Fruit fly (Drosophila melanogaster) whole organism, embryonic: ENCODE measurements around the gene UGP.
A peak's percentile ranks its signal among the peaks of the same experiment; 100 is the strongest.

Experiments
- ATbp ChIP-seq: fragments of 200-800 bp; sonication (Bioruptor generic); optimal IDR thresholded peaks from 2 replicates; lab custom pipeline; 2017; ENCODE audit warnings: missing biosample characterization, mild to moderate bottlenecking, missing genetic modification characterization, missing genetic modification reagents
- Abd-B ChIP-seq: fragments of 200-800 bp; sonication (Bioruptor generic); optimal IDR thresholded peaks from 2 replicates; lab custom pipeline; 2018; ENCODE audit warnings: missing biosample characterization, mild to moderate bottlenecking, missing genetic modification characterization, moderate library complexity
- Asciz ChIP-seq: fragments of 200-800 bp; sonication (Bioruptor generic); optimal IDR thresholded peaks from 2 replicates; lab custom pipeline; 2017; ENCODE audit warnings: missing biosample characterization, mild to moderate bottlenecking, missing genetic modification characterization, missing genetic modification reagents
- Bteb2 ChIP-seq: fragments of 200-800 bp; sonication (Bioruptor generic); optimal IDR thresholded peaks from 2 replicates; lab custom pipeline; 2016; ENCODE audit warnings: missing biosample characterization, missing genetic modification characterization
- CG11398 ChIP-seq: fragments of 200-800 bp; sonication (Bioruptor generic); optimal IDR thresholded peaks from 2 replicates; lab custom pipeline; 2016; ENCODE audit warnings: missing biosample characterization, missing genetic modification characterization
- CG12071 ChIP-seq: fragments of 200-800 bp; sonication (Bioruptor generic); optimal IDR thresholded peaks from 3 replicates; lab custom pipeline; 2018; ENCODE audit warnings: missing biosample characterization, mild to moderate bottlenecking, missing genetic modification characterization
- CG1647 ChIP-seq: fragments of 200-800 bp; sonication (Bioruptor generic); optimal IDR thresholded peaks from 3 replicates; lab custom pipeline; 2016; ENCODE audit warnings: missing biosample characterization, missing genetic modification characterization
- CG2199 ChIP-seq: fragments of 200-800 bp; sonication (Bioruptor generic); IDR thresholded peaks from 3 replicates; pipeline ENCODE4 v1.3.6; 2022; ENCODE audit warnings: missing biosample characterization, missing genetic modification characterization
- CG2202 ChIP-seq: fragments of 200-800 bp; sonication (Bioruptor generic); optimal IDR thresholded peaks from 2 replicates; lab custom pipeline; 2018; ENCODE audit warnings: missing biosample characterization, mild to moderate bottlenecking, missing genetic modification characterization
- CG2712 ChIP-seq: fragments of 200-800 bp; optimal IDR thresholded peaks from 3 replicates; lab custom pipeline; 2019; ENCODE audit warnings: missing biosample characterization, mild to moderate bottlenecking, missing genetic modification characterization, moderate library complexity
- CG30403 ChIP-seq: fragments of 200-800 bp; sonication (Bioruptor generic); optimal IDR thresholded peaks from 3 replicates; lab custom pipeline; 2016; ENCODE audit warnings: missing biosample characterization, missing genetic modification characterization
- CG32767 ChIP-seq: fragments of 200-800 bp; sonication (Bioruptor generic); IDR thresholded peaks from 2 replicates; pipeline ENCODE4 v1.3.6; 2022; ENCODE audit warnings: missing biosample characterization, missing genetic modification characterization
- CG42726 ChIP-seq: fragments of 200-800 bp; sonication (Bioruptor generic); IDR thresholded peaks from 2 replicates; pipeline ENCODE4 v1.3.6; 2022; ENCODE audit warnings: missing biosample characterization, missing genetic modification characterization; ENCODE audit not compliant: partially characterized antibody
- CG43689 ChIP-seq: fragments of 200-800 bp; sonication (Bioruptor generic); IDR thresholded peaks from 2 replicates; pipeline ENCODE4 v1.3.6; 2022; ENCODE audit warnings: missing biosample characterization, missing genetic modification characterization
- CG6765 ChIP-seq: fragments of 200-800 bp; sonication (Bioruptor generic); optimal IDR thresholded peaks from 3 replicates; lab custom pipeline; 2017; ENCODE audit warnings: missing biosample characterization, mild to moderate bottlenecking, missing genetic modification characterization
- CG6854 ChIP-seq: fragments of 200-800 bp; sonication (Bioruptor generic); optimal IDR thresholded peaks from 3 replicates; lab custom pipeline; 2017; ENCODE audit warnings: missing biosample characterization, mild to moderate bottlenecking, missing genetic modification characterization
- CG7357 ChIP-seq: fragments of 200-800 bp; sonication (Bioruptor generic); IDR thresholded peaks from 3 replicates; pipeline ENCODE4 v1.3.6; 2022; ENCODE audit warnings: missing biosample characterization, missing genetic modification characterization
- CG7745 ChIP-seq: fragments of 200-800 bp; sonication (Bioruptor generic); optimal IDR thresholded peaks from 2 replicates; lab custom pipeline; 2018; ENCODE audit warnings: missing biosample characterization, mild to moderate bottlenecking, missing genetic modification characterization, moderate library complexity
- CG7786 ChIP-seq: fragments of 200-800 bp; sonication (Bioruptor generic); optimal IDR thresholded peaks from 2 replicates; lab custom pipeline; 2016; ENCODE audit warnings: missing biosample characterization, missing genetic modification characterization
- CG7839 ChIP-seq: fragments of 200-800 bp; sonication (Bioruptor generic); optimal IDR thresholded peaks from 3 replicates; lab custom pipeline; 2018; ENCODE audit warnings: missing biosample characterization, mild to moderate bottlenecking, missing genetic modification characterization, moderate library complexity
- CG7928 ChIP-seq: fragments of 200-800 bp; sonication (Bioruptor generic); optimal IDR thresholded peaks from 2 replicates; lab custom pipeline; 2017; ENCODE audit warnings: missing biosample characterization, mild to moderate bottlenecking, missing genetic modification characterization
- CG8290 ChIP-seq, 3 experiments: fragments of 200-800 bp; sonication (Bioruptor generic); optimal IDR thresholded peaks; 2 replicates each; lab custom pipeline; 2016 to 2019; ENCODE audit warnings: missing biosample characterization in 3 of 3, missing genetic modification characterization in 3 of 3, mild to moderate bottlenecking in 2 of 3, moderate library complexity in 1 of 3
- CG8765 ChIP-seq: fragments of 200-800 bp; sonication (Bioruptor generic); IDR thresholded peaks from 2 replicates; pipeline ENCODE4 v1.3.6; 2022; ENCODE audit warnings: missing biosample characterization, missing genetic modification characterization
- CG9609 ChIP-seq: fragments of 200-800 bp; sonication (Bioruptor generic); optimal IDR thresholded peaks from 3 replicates; lab custom pipeline; 2016; ENCODE audit warnings: missing biosample characterization, missing genetic modification characterization
- D19A ChIP-seq: fragments of 200-800 bp; optimal IDR thresholded peaks from 3 replicates; lab custom pipeline; 2019; ENCODE audit warnings: missing biosample characterization, mild to moderate bottlenecking, missing genetic modification characterization, moderate library complexity
- Dp ChIP-seq: fragments of 200-800 bp; sonication (Bioruptor generic); optimal IDR thresholded peaks from 2 replicates; lab custom pipeline; 2018; ENCODE audit warnings: missing biosample characterization, mild to moderate bottlenecking, missing genetic modification characterization, moderate library complexity
- Lpt ChIP-seq: fragments of >200 bp; optimal IDR thresholded peaks from 2 replicates; lab custom pipeline; 2018; ENCODE audit warnings: missing biosample characterization, missing genetic modification characterization
- Mrtf ChIP-seq: fragments of 200-800 bp; sonication (Bioruptor generic); IDR thresholded peaks from 3 replicates; pipeline ENCODE4 v1.3.6; 2022; ENCODE audit warnings: missing biosample characterization, missing genetic modification characterization
- Nf-YB ChIP-seq: fragments of 200-800 bp; sonication (Bioruptor generic); optimal IDR thresholded peaks from 3 replicates; lab custom pipeline; 2019; ENCODE audit warnings: missing biosample characterization, mild to moderate bottlenecking, missing genetic modification characterization, moderate library complexity
- Nf-YC ChIP-seq: fragments of 200-800 bp; optimal IDR thresholded peaks from 3 replicates; lab custom pipeline; 2019; ENCODE audit warnings: missing biosample characterization, mild to moderate bottlenecking, missing genetic modification characterization, moderate library complexity
- NfI ChIP-seq: fragments of 200-800 bp; sonication (Bioruptor generic); optimal IDR thresholded peaks from 3 replicates; lab custom pipeline; 2018; ENCODE audit warnings: missing biosample characterization, mild to moderate bottlenecking, missing genetic modification characterization, moderate library complexity
- Ptx1 ChIP-seq: fragments of 200-800 bp; sonication (Bioruptor generic); IDR thresholded peaks from 2 replicates; pipeline ENCODE4 v1.3.6; 2022; ENCODE audit warnings: missing biosample characterization, missing genetic modification characterization
- Sox100B ChIP-seq: fragments of 200-800 bp; sonication (Bioruptor generic); optimal IDR thresholded peaks from 3 replicates; lab custom pipeline; 2018; ENCODE audit warnings: missing biosample characterization, mild to moderate bottlenecking, missing genetic modification characterization
- ato ChIP-seq: fragments of 200-800 bp; sonication (Bioruptor generic); IDR thresholded peaks from 2 replicates; pipeline ENCODE4 v1.3.6; 2022; ENCODE audit warnings: missing biosample characterization, missing genetic modification characterization; ENCODE audit not compliant: partially characterized antibody
- corto ChIP-seq: fragments of 200-800 bp; sonication (Bioruptor generic); optimal IDR thresholded peaks from 2 replicates; lab custom pipeline; 2016; ENCODE audit warnings: missing biosample characterization, mild to moderate bottlenecking, missing genetic modification characterization, moderate library complexity
- dm ChIP-seq: fragments of 200-800 bp; sonication (Bioruptor generic); optimal IDR thresholded peaks from 3 replicates; lab custom pipeline; 2016; ENCODE audit warnings: missing biosample characterization, missing genetic modification characterization
- en ChIP-seq: fragments of 200-800 bp; sonication (Bioruptor generic); optimal IDR thresholded peaks from 2 replicates; lab custom pipeline; 2016; ENCODE audit warnings: missing biosample characterization, missing genetic modification characterization
- gsb-n ChIP-seq: fragments of 200-800 bp; sonication (Bioruptor generic); optimal IDR thresholded peaks from 3 replicates; lab custom pipeline; 2018; ENCODE audit warnings: missing biosample characterization, mild to moderate bottlenecking, missing genetic modification characterization
- hb ChIP-seq: fragments of 200-800 bp; sonication (Bioruptor generic); IDR thresholded peaks from 3 replicates; pipeline ENCODE4 v1.3.6; 2022; ENCODE audit warnings: missing biosample characterization, missing genetic modification characterization; ENCODE audit not compliant: partially characterized antibody
- her ChIP-seq: fragments of 200-800 bp; sonication (Bioruptor generic); optimal IDR thresholded peaks from 2 replicates; lab custom pipeline; 2016; ENCODE audit warnings: missing biosample characterization, missing genetic modification characterization
- ind ChIP-seq: fragments of 200-800 bp; sonication (Bioruptor generic); optimal IDR thresholded peaks from 3 replicates; lab custom pipeline; 2016; ENCODE audit warnings: missing biosample characterization, missing genetic modification characterization
- onecut ChIP-seq: fragments of 200-800 bp; sonication (Bioruptor generic); IDR thresholded peaks from 2 replicates; pipeline ENCODE4 v1.3.6; 2022; ENCODE audit warnings: missing biosample characterization, missing genetic modification characterization
- phol ChIP-seq: fragments of 200-800 bp; sonication (Bioruptor generic); optimal IDR thresholded peaks from 3 replicates; lab custom pipeline; 2018; ENCODE audit warnings: missing biosample characterization, mild to moderate bottlenecking, missing genetic modification characterization, moderate library complexity
- pros ChIP-seq: fragments of 200-800 bp; sonication (Bioruptor generic); optimal IDR thresholded peaks from 3 replicates; lab custom pipeline; 2019; ENCODE audit warnings: missing biosample characterization, mild to moderate bottlenecking, missing genetic modification characterization, moderate library complexity
- sna ChIP-seq: fragments of 200-800 bp; sonication (Bioruptor generic); IDR thresholded peaks from 2 replicates; pipeline ENCODE4 v1.3.6; 2022; ENCODE audit warnings: missing biosample characterization, missing genetic modification characterization; ENCODE audit not compliant: partially characterized antibody
- tll ChIP-seq, 2 experiments: fragments of 200-800 bp in 1 of 2; fragments of >200 bp in 1 of 2; sonication (Bioruptor generic) in 1 of 2; optimal IDR thresholded peaks; 2 replicates each; lab custom pipeline; 2017 to 2019; ENCODE audit warnings: missing biosample characterization in 2 of 2, missing genetic modification characterization in 2 of 2, mild to moderate bottlenecking in 1 of 2, moderate library complexity in 1 of 2
- usp ChIP-seq: fragments of >200 bp; optimal IDR thresholded peaks from 2 replicates; lab custom pipeline; 2017; ENCODE audit warnings: missing biosample characterization, missing genetic modification characterization
- z ChIP-seq: fragments of 200-800 bp; sonication (Bioruptor generic); IDR thresholded peaks from 3 replicates; pipeline ENCODE4 v1.3.6; 2022; ENCODE audit warnings: missing biosample characterization, missing genetic modification characterization

The UGP gene

dm6 chr3L:9383345-9384075 is 24.8 kb upstream of the UGP start, which contains the start of gene Hsp27 (continued):
- TF ChIP-seq pros (GFP tag; lab: Kevin White, UChicago) (no peak), gsb-n (peak; percentile 98), dm (GFP tag; lab: Kevin White, UChicago) (peak; percentile 62), CG8765 (GFP tag; lab: Robert Waterston, UW) (peak; percentile 97), Nf-YC (tag; lab: Kevin White, UChicago) (peak; percentile 82), CG43689 (GFP tag; lab: Robert Waterston, UW) (peak; percentile 95), CG6765 (peak; percentile 88), Mrtf (peak; percentile 98), CG7786 (GFP tag; lab: Kevin White, UChicago) (peak; percentile 88), corto (GFP tag; lab: Kevin White, UChicago) (peak; percentile 100), phol (tag; lab: Kevin White, UChicago) (peak; percentile 98), CG7357 (GFP tag; lab: Robert Waterston, UW) (peak; percentile 96), ATbp (GFP tag; lab: Kevin White, UChicago) (peak; percentile 99), Nf-YB (GFP tag; lab: Kevin White, UChicago) (peak; percentile 86), CG7928 (GFP tag; lab: Kevin White, UChicago) (peak; percentile 82), CG6854 (GFP tag; lab: Kevin White, UChicago) (peak; percentile 95), hb (no peak), Dp (GFP tag; lab: Kevin White, UChicago) (peak; percentile 32), CG9609 (GFP tag; lab: Kevin White, UChicago) (peak; percentile 88), CG8290 (GFP tag; optimal IDR thresholded peaks at IDR 0.05; lab: Kevin White, UChicago) (peak; percentile 95), CG8290 (tag; optimal IDR thresholded peaks at IDR 0.05; lab: Kevin White, UChicago) (peak in 1 of 2 experiments; percentile 66), onecut (GFP tag; lab: Robert Waterston, UW) (peak; percentile 94), Ptx1 (peak; percentile 99), CG12071 (GFP tag; lab: Kevin White, UChicago) (peak; percentile 97), Asciz (GFP tag; lab: Kevin White, UChicago) (peak; percentile 98), CG1647 (GFP tag; lab: Kevin White, UChicago) (peak; percentile 97), D19A (tag; lab: Kevin White, UChicago) (peak; percentile 96), CG7745 (tag; lab: Kevin White, UChicago) (peak; percentile 70), z (GFP tag; lab: Robert Waterston, UW) (peak; percentile 78; the same call in 2 of the 3 replicates), usp (GFP tag; lab: Kevin White, UChicago) (no peak), CG2202 (tag; lab: Kevin White, UChicago) (peak; percentile 95), CG42726 (GFP tag; lab: Robert Waterston, UW) (peak; percentile 33; the same call in 1 of the 2 replicates), CG32767 (GFP tag; lab: Robert Waterston, UW) (peak; percentile 97), en (peak; percentile 65), Bteb2 (GFP tag; lab: Kevin White, UChicago) (peak; percentile 94), sna (GFP tag; lab: Robert Waterston, UW) (no peak), CG11398 (peak; percentile 60), Lpt (GFP tag; lab: Kevin White, UChicago) (no peak), CG2199 (GFP tag; lab: Robert Waterston, UW) (peak; percentile 99), Abd-B (peak; percentile 97), ind (peak; percentile 99), NfI (GFP tag; lab: Kevin White, UChicago) (peak; percentile 97), CG7839 (tag; lab: Kevin White, UChicago) (peak; percentile 99), tll (GFP tag; optimal IDR thresholded peaks at IDR 0.05; lab: Kevin White, UChicago) (peak in 1 of 2 experiments; percentile 50), her (peak; percentile 80), CG2712 (tag; lab: Kevin White, UChicago) (peak; percentile 99), CG30403 (GFP tag; lab: Kevin White, UChicago) (peak; percentile 99), ato (GFP tag; lab: Robert Waterston, UW) (no peak), Sox100B (GFP tag; lab: Kevin White, UChicago) (peak; percentile 97)
